Fruit fly (Drosophila melanogaster): ENCODE measurements around the gene Nepl15.

dm6 chr3R:22727857-22728256 is 38.1 kb downstream of the Nepl15 start:
- no peak for TF ChIP-seq CG11617 (GFP tag; optimal IDR thresholded peaks at IDR 0.05)
- no peak for TF ChIP-seq CG14711 (tag; optimal IDR thresholded peaks at IDR 0.05)

Measured in whole organism, adult.